Worm (Caenorhabditis elegans) whole organism, L3 larva: Measurements from ENCODE around the gene F20H11.4.

Experiments
- aly-2 ChIP-seq: fragments of 150-350 bp; optimal IDR thresholded peaks from 2 replicates; lab custom pipeline; 2014; ENCODE audit warnings: missing biosample characterization, missing genetic modification characterization
- ama-1 ChIP-seq: fragments of 150-350 bp; optimal IDR thresholded peaks from 2 replicates; lab custom pipeline; 2018
- ceh-82 ChIP-seq: fragments of 150-350 bp; optimal IDR thresholded peaks from 2 replicates; lab custom pipeline; 2014; ENCODE audit warnings: missing biosample characterization, missing genetic modification characterization
- lin-15B ChIP-seq: fragments of 150-350 bp; optimal IDR thresholded peaks from 2 replicates; lab custom pipeline; 2014; ENCODE audit warnings: missing biosample characterization, missing genetic modification characterization
- lin-39 ChIP-seq: fragments of 150-350 bp; optimal IDR thresholded peaks from 2 replicates; lab custom pipeline; 2018; ENCODE audit warnings: missing biosample characterization, missing genetic modification reagents, missing genetic modification characterization
- nhr-25 ChIP-seq: sonication (generic microtip); optimal IDR thresholded peaks from 2 replicates; lab custom pipeline; 2017; ENCODE audit warnings: missing biosample characterization, missing genetic modification characterization
- pha-4 ChIP-seq: fragments of 150-350 bp; optimal IDR thresholded peaks from 2 replicates; lab custom pipeline; 2014; ENCODE audit warnings: missing biosample characterization, missing genetic modification reagents, missing genetic modification characterization
- skn-1 ChIP-seq: fragments of 150-350 bp; optimal IDR thresholded peaks from 2 replicates; lab custom pipeline; 2014; ENCODE audit warnings: missing biosample characterization, missing genetic modification characterization
- unc-39 ChIP-seq: sonication (generic microtip); optimal IDR thresholded peaks from 4 replicates; lab custom pipeline; 2017; ENCODE audit warnings: missing biosample characterization, missing genetic modification characterization

ce11 chrIII:6655830-6656229 lies 47.4 kb downstream of the F20H11.4 start:
- TF ChIP-seq pha-4 (tag; lab: Kevin White, UChicago), result no peak
- TF ChIP-seq ceh-82 (tag; lab: Kevin White, UChicago), result no peak
- no peak for TF ChIP-seq unc-39 (tag; lab: Kevin White, UChicago)
- no peak for TF ChIP-seq ama-1
- no peak for TF ChIP-seq aly-2
- no peak for TF ChIP-seq skn-1 (tag; lab: Kevin White, UChicago)
- TF ChIP-seq lin-15B (tag; lab: Kevin White, UChicago), result no peak
- TF ChIP-seq lin-39 (tag; lab: Kevin White, UChicago), result peak; percentile 64
- no peak for TF ChIP-seq nhr-25
